Fruit fly (Drosophila melanogaster) whole organism, embryonic: ENCODE results near the gene CG43051.
A peak's percentile ranks its signal among the peaks of the same experiment; 100 is the strongest.

ENCODE experiments used
- Abd-B ChIP-seq: fragments of 200-800 bp; sonication (Bioruptor generic); optimal IDR thresholded peaks from 2 replicates; lab custom pipeline; 2018; ENCODE audit warnings: missing biosample characterization, mild to moderate bottlenecking, missing genetic modification characterization, moderate library complexity
- Aef1 ChIP-seq: fragments of 200-800 bp; sonication (Bioruptor generic); IDR thresholded peaks from 3 replicates; pipeline ENCODE4 v1.3.6; 2022; ENCODE audit warnings: missing biosample characterization, missing genetic modification characterization
- BEAF-32 ChIP-seq: fragments of 200-800 bp; sonication (Bioruptor generic); optimal IDR thresholded peaks from 3 replicates; lab custom pipeline; 2017; ENCODE audit warnings: missing biosample characterization, missing genetic modification characterization, mild to moderate bottlenecking, moderate library complexity, missing genetic modification reagents
- CG10147 ChIP-seq: fragments of 200-800 bp; sonication (Bioruptor generic); optimal IDR thresholded peaks from 2 replicates; lab custom pipeline; 2019; ENCODE audit warnings: missing biosample characterization, mild to moderate bottlenecking, missing genetic modification characterization, moderate library complexity
- CG10267 ChIP-seq: fragments of 200-800 bp; sonication (Bioruptor generic); optimal IDR thresholded peaks from 2 replicates; lab custom pipeline; 2018; ENCODE audit warnings: missing biosample characterization, mild to moderate bottlenecking, missing genetic modification characterization, moderate library complexity
- CG11085 ChIP-seq: fragments of 200-800 bp; sonication (Bioruptor generic); IDR thresholded peaks from 2 replicates; pipeline ENCODE4 v1.3.6; 2022; ENCODE audit warnings: missing biosample characterization, missing genetic modification characterization
- CG11247 ChIP-seq: fragments of 200-800 bp; sonication (Bioruptor generic); IDR thresholded peaks from 2 replicates; pipeline ENCODE4 v1.3.6; 2022; ENCODE audit warnings: missing biosample characterization, missing genetic modification characterization
- CG13624 ChIP-seq: fragments of 200-800 bp; sonication (Bioruptor generic); optimal IDR thresholded peaks from 2 replicates; lab custom pipeline; 2016; ENCODE audit warnings: missing biosample characterization, missing genetic modification characterization
- CG1647 ChIP-seq: fragments of 200-800 bp; sonication (Bioruptor generic); optimal IDR thresholded peaks from 3 replicates; lab custom pipeline; 2016; ENCODE audit warnings: missing biosample characterization, missing genetic modification characterization
- CG31365 ChIP-seq: fragments of 200-800 bp; sonication (Bioruptor generic); optimal IDR thresholded peaks from 2 replicates; lab custom pipeline; 2018; ENCODE audit warnings: missing biosample characterization, mild to moderate bottlenecking, missing genetic modification characterization
- CG33213 ChIP-seq: fragments of 200-800 bp; sonication (Bioruptor generic); optimal IDR thresholded peaks from 3 replicates; lab custom pipeline; 2016; ENCODE audit warnings: missing biosample characterization, missing genetic modification characterization
- CG43689 ChIP-seq: fragments of 200-800 bp; sonication (Bioruptor generic); IDR thresholded peaks from 2 replicates; pipeline ENCODE4 v1.3.6; 2022; ENCODE audit warnings: missing biosample characterization, missing genetic modification characterization
- CG4404 ChIP-seq: fragments of 200-800 bp; sonication (Bioruptor generic); IDR thresholded peaks from 2 replicates; pipeline ENCODE4 v1.3.6; 2022; ENCODE audit warnings: missing biosample characterization, missing genetic modification characterization
- CG4854 ChIP-seq: fragments of 200-800 bp; sonication (Bioruptor generic); optimal IDR thresholded peaks from 2 replicates; lab custom pipeline; 2016; ENCODE audit warnings: missing biosample characterization, missing genetic modification characterization, inconsistent platforms
- CG6854 ChIP-seq: fragments of 200-800 bp; sonication (Bioruptor generic); optimal IDR thresholded peaks from 3 replicates; lab custom pipeline; 2017; ENCODE audit warnings: missing biosample characterization, mild to moderate bottlenecking, missing genetic modification characterization
- CG8290 ChIP-seq, 3 experiments: fragments of 200-800 bp; sonication (Bioruptor generic); optimal IDR thresholded peaks; 2 replicates each; lab custom pipeline; 2016 to 2019; ENCODE audit warnings: missing biosample characterization in 3 of 3, missing genetic modification characterization in 3 of 3, mild to moderate bottlenecking in 2 of 3, moderate library complexity in 1 of 3
- Dip2 ChIP-seq: fragments of 200-800 bp; sonication (Bioruptor generic); IDR thresholded peaks from 2 replicates; pipeline ENCODE4 v1.3.6; 2022; ENCODE audit warnings: missing biosample characterization, missing genetic modification characterization
- Doc2 ChIP-seq: fragments of 200-800 bp; sonication (Bioruptor generic); IDR thresholded peaks from 2 replicates; pipeline ENCODE4 v1.3.6; 2022; ENCODE audit warnings: missing biosample characterization, missing genetic modification characterization
- Fer3 ChIP-seq: fragments of 200-800 bp; sonication (Bioruptor generic); optimal IDR thresholded peaks from 2 replicates; lab custom pipeline; 2018; ENCODE audit warnings: missing biosample characterization, mild to moderate bottlenecking, missing genetic modification characterization, moderate library complexity
- HLHmδ ChIP-seq: fragments of 200-800 bp; sonication (Bioruptor generic); optimal IDR thresholded peaks from 2 replicates; lab custom pipeline; 2018; ENCODE audit warnings: missing biosample characterization, mild to moderate bottlenecking, missing genetic modification characterization, moderate library complexity
- Hr39 ChIP-seq: fragments of >200 bp; optimal IDR thresholded peaks from 2 replicates; lab custom pipeline; 2017
- Meics ChIP-seq: fragments of 200-800 bp; sonication (Bioruptor generic); optimal IDR thresholded peaks from 2 replicates; lab custom pipeline; 2017; ENCODE audit warnings: missing biosample characterization, mild to moderate bottlenecking, missing genetic modification characterization
- Myb ChIP-seq: fragments of 200-800 bp; sonication (Bioruptor generic); optimal IDR thresholded peaks from 2 replicates; lab custom pipeline; 2016; ENCODE audit warnings: missing biosample characterization, missing genetic modification characterization
- NC2β ChIP-seq: fragments of 200-800 bp; sonication (Bioruptor generic); optimal IDR thresholded peaks from 2 replicates; lab custom pipeline; 2016; ENCODE audit warnings: missing biosample characterization, missing genetic modification characterization
- Pdp1 ChIP-seq, 2 experiments: fragments of 200-800 bp; sonication (Bioruptor generic); optimal IDR thresholded peaks; 3 replicates each; lab custom pipeline; 2016; ENCODE audit warnings: missing biosample characterization in 2 of 2, missing genetic modification characterization in 2 of 2, mild to moderate bottlenecking in 1 of 2, moderate library complexity in 1 of 2
- Rfx ChIP-seq: fragments of 200-800 bp; sonication (Bioruptor generic); IDR thresholded peaks from 2 replicates; pipeline ENCODE4 v1.3.6; 2022; ENCODE audit warnings: missing biosample characterization, missing genetic modification characterization
- TFAM ChIP-seq: fragments of 200-800 bp; sonication (Bioruptor generic); optimal IDR thresholded peaks from 2 replicates; lab custom pipeline; 2017; ENCODE audit warnings: missing biosample characterization, missing genetic modification characterization, inconsistent platforms
- Taf1 ChIP-seq: fragments of 200-800 bp; sonication (Bioruptor generic); IDR thresholded peaks from 2 replicates; pipeline ENCODE4 v1.3.6; 2022; ENCODE audit warnings: missing biosample characterization, missing genetic modification characterization
- ap ChIP-seq: fragments of 200-800 bp; sonication (Bioruptor generic); IDR thresholded peaks from 2 replicates; pipeline ENCODE4 v1.3.6; 2022; ENCODE audit warnings: missing biosample characterization, missing genetic modification characterization
- bowl ChIP-seq: fragments of 200-800 bp; sonication (Bioruptor generic); IDR thresholded peaks from 2 replicates; pipeline ENCODE4 v1.3.6; 2022; ENCODE audit warnings: missing biosample characterization, missing genetic modification characterization
- fd102C ChIP-seq: fragments of 200-800 bp; sonication (Bioruptor generic); optimal IDR thresholded peaks from 2 replicates; lab custom pipeline; 2018; ENCODE audit warnings: missing biosample characterization, mild to moderate bottlenecking, missing genetic modification characterization, moderate library complexity
- gt ChIP-seq: fragments of 200-800 bp; sonication (Bioruptor generic); IDR thresholded peaks from 2 replicates; pipeline ENCODE4 v1.3.6; 2022; ENCODE audit warnings: missing biosample characterization, missing genetic modification characterization
- h ChIP-seq: fragments of >200 bp; optimal IDR thresholded peaks from 2 replicates; lab custom pipeline; 2017
- her ChIP-seq: fragments of 200-800 bp; sonication (Bioruptor generic); optimal IDR thresholded peaks from 2 replicates; lab custom pipeline; 2016; ENCODE audit warnings: missing biosample characterization, missing genetic modification characterization
- hth ChIP-seq: fragments of >200 bp; optimal IDR thresholded peaks from 2 replicates; lab custom pipeline; 2017; ENCODE audit warnings: inconsistent platforms
- ind ChIP-seq: fragments of 200-800 bp; sonication (Bioruptor generic); optimal IDR thresholded peaks from 3 replicates; lab custom pipeline; 2016; ENCODE audit warnings: missing biosample characterization, missing genetic modification characterization
- p53 ChIP-seq: fragments of 200-800 bp; sonication (Bioruptor generic); optimal IDR thresholded peaks from 2 replicates; lab custom pipeline; 2016; ENCODE audit warnings: missing biosample characterization, missing genetic modification characterization
- pan ChIP-seq, 4 experiments: fragments of >200 bp in 3 of 4; fragments of 200-800 bp in 1 of 4; sonication (Bioruptor generic) in 1 of 4; optimal IDR thresholded peaks in 3 of 4; IDR thresholded peaks in 1 of 4; 2 replicates each; pipeline versions ENCODE4 v1.3.6 to Lab custom; 2017 to 2022; ENCODE audit warnings: missing biosample characterization in 2 of 4, missing genetic modification characterization in 2 of 4, mixed read lengths in 1 of 4
- pho ChIP-seq: fragments of 200-800 bp; sonication (Bioruptor generic); optimal IDR thresholded peaks from 2 replicates; lab custom pipeline; 2016; ENCODE audit warnings: missing biosample characterization, missing genetic modification characterization
- ranshi ChIP-seq: fragments of 200-800 bp; sonication (Bioruptor generic); IDR thresholded peaks from 2 replicates; pipeline ENCODE4 v1.3.6; 2022; ENCODE audit warnings: missing biosample characterization, missing genetic modification characterization
- repo ChIP-seq: fragments of 200-800 bp; sonication (Bioruptor generic); optimal IDR thresholded peaks from 2 replicates; lab custom pipeline; 2016; ENCODE audit warnings: missing biosample characterization, missing genetic modification characterization
- sd ChIP-seq: fragments of 200-800 bp; sonication (Bioruptor generic); optimal IDR thresholded peaks from 3 replicates; lab custom pipeline; 2018; ENCODE audit warnings: missing biosample characterization, mild to moderate bottlenecking, missing genetic modification characterization, moderate library complexity
- sens-2 ChIP-seq: fragments of 200-800 bp; sonication (Bioruptor generic); IDR thresholded peaks from 2 replicates; pipeline ENCODE4 v1.3.6; 2022; ENCODE audit warnings: missing biosample characterization, missing genetic modification characterization
- shn ChIP-seq: fragments of 200-800 bp; sonication (Bioruptor generic); optimal IDR thresholded peaks from 3 replicates; lab custom pipeline; 2016; ENCODE audit warnings: missing biosample characterization, missing genetic modification characterization
- slp2 ChIP-seq: fragments of 200-800 bp; sonication (Bioruptor generic); optimal IDR thresholded peaks from 2 replicates; lab custom pipeline; 2016; ENCODE audit warnings: missing biosample characterization, missing genetic modification characterization
- tio ChIP-seq: fragments of 200-800 bp; sonication (Bioruptor generic); optimal IDR thresholded peaks from 2 replicates; lab custom pipeline; 2017; ENCODE audit warnings: missing biosample characterization, missing genetic modification characterization, inconsistent platforms
- toy ChIP-seq: fragments of 200-800 bp; sonication (Bioruptor generic); IDR thresholded peaks from 2 replicates; pipeline ENCODE4 v1.3.6; 2022; ENCODE audit warnings: missing biosample characterization, missing genetic modification characterization
- twi ChIP-seq: fragments of 200-800 bp; optimal IDR thresholded peaks from 2 replicates; lab custom pipeline; 2019; ENCODE audit warnings: missing biosample characterization, mild to moderate bottlenecking, missing genetic modification characterization, moderate library complexity
- zen2 ChIP-seq: fragments of 200-800 bp; sonication (Bioruptor generic); IDR thresholded peaks from 3 replicates; pipeline ENCODE4 v1.3.6; 2022; ENCODE audit warnings: missing biosample characterization, missing genetic modification characterization; ENCODE audit not compliant: partially characterized antibody

Gene CG43051

DNA sequence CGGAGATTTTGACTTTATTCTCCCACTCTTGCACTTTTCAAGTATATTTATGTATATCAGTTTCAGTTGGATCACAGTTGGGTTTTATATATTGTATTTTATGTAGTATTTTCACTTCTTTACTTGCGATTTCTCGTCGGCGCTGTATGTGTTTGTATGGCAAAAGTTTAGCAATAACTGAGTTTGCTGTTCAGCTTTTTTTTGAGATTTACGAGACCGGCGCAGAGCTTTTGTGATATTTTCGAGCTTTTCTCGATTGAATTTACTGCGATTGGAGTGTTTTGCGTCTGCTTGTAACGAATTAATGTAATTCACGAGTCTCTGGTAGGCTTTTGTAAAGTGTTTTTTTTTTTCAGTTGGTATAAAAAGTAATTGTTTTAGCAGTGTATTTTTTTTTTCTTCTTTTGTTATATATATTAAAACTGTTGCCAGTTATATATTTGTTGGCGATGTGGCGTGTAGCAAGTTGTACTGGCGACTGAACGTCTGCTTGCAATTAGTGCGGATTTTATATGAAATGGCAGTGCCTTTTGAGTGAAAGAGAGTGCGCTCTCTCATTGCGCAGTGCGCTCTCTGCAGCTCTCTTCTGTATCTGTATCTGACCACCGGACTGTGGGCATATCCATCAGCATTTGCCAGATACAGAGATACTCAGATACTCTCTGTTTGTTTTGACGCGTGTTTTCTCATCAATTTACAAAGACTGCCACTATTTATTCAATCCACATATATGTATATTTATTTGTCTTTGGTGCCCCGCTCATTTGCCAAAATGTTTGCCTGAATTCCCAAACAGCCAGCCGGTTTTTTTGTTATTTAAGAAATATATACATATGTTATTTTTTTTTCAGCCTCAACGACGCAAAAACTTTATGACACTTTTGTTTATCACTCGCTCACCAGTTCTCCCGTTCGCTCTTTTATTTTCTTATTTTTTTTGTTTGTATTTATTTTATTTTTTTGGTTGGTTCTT, 46.7 kb upstream of the CG43051 start (continued):
- peak; percentile 72 for TF ChIP-seq twi (tag; lab: Kevin White, UChicago)
- peak; percentile 74 for TF ChIP-seq Fer3 (tag; lab: Kevin White, UChicago)
- peak; percentile 83 for TF ChIP-seq Meics
- no peak for TF ChIP-seq CG8290 (GFP tag; optimal IDR thresholded peaks at IDR 0.05; lab: Kevin White, UChicago)
- peak; percentile 56 to 88 for TF ChIP-seq CG8290 (tag; optimal IDR thresholded peaks at IDR 0.05; lab: Kevin White, UChicago)
- TF ChIP-seq p53, result no peak
- no peak for TF ChIP-seq CG4404
- TF ChIP-seq ind (GFP tag; lab: Kevin White, UChicago), result no peak
- TF ChIP-seq CG13624 (GFP tag; lab: Kevin White, UChicago), result peak; percentile 86
- no peak for TF ChIP-seq TFAM (GFP tag; lab: Kevin White, UChicago)
- no peak for TF ChIP-seq Taf1 (GFP tag; lab: Robert Waterston, UW)
- TF ChIP-seq ranshi, result peak; percentile 46; the same call in 1 of the 2 replicates
- TF ChIP-seq CG1647 (GFP tag; lab: Kevin White, UChicago), result no peak
- no peak for TF ChIP-seq pan (optimal IDR thresholded peaks at IDR 0.05; lab: Kevin White, UChicago)
- TF ChIP-seq pan (GFP tag; optimal IDR thresholded peaks at IDR 0.05 in 1 of 2, IDR thresholded peaks at IDR 0.05 in 1 of 2), result peak in 1 of 2 experiments; percentile 49
- no peak for TF ChIP-seq h (lab: Kevin White, UChicago)
- TF ChIP-seq sd (tag; lab: Kevin White, UChicago), result peak; percentile 95
- peak; percentile 83 for TF ChIP-seq CG6854
- no peak for TF ChIP-seq hth (lab: Kevin White, UChicago)
- TF ChIP-seq CG43689, result no peak
- TF ChIP-seq HLHmδ (GFP tag; lab: Kevin White, UChicago), result peak; percentile 58
- TF ChIP-seq repo (GFP tag; lab: Kevin White, UChicago), result no peak
- TF ChIP-seq CG4854 (GFP tag; lab: Kevin White, UChicago), result no peak
- TF ChIP-seq Pdp1 (GFP tag; optimal IDR thresholded peaks at IDR 0.05; lab: Kevin White, UChicago), result peak in 1 of 2 experiments; percentile 39
- peak; percentile 59 for TF ChIP-seq NC2β (GFP tag; lab: Kevin White, UChicago)
- no peak for TF ChIP-seq CG10267
- TF ChIP-seq zen2 (GFP tag; lab: Robert Waterston, UW), result peak; percentile 60; the same call in 1 of the 3 replicates
- TF ChIP-seq Rfx (GFP tag; lab: Robert Waterston, UW), result peak; percentile 62; the same call in 1 of the 2 replicates
- TF ChIP-seq gt (GFP tag; lab: Robert Waterston, UW), result no peak
- 0 out of 2 replicates have a peak, but pooled peaks have one; percentile 6 for TF ChIP-seq toy (GFP tag; lab: Robert Waterston, UW)
- no peak for TF ChIP-seq BEAF-32
- TF ChIP-seq Hr39, result no peak
- TF ChIP-seq shn (GFP tag; lab: Kevin White, UChicago), result peak; percentile 34
- peak; percentile 15; the same call in 1 of the 2 replicates for TF ChIP-seq CG11247 (GFP tag; lab: Robert Waterston, UW)
- no peak for TF ChIP-seq Dip2 (GFP tag; lab: Robert Waterston, UW)
- peak; percentile 3 for TF ChIP-seq her (GFP tag; lab: Kevin White, UChicago)
- TF ChIP-seq Aef1 (GFP tag; lab: Robert Waterston, UW), result no peak
- TF ChIP-seq Doc2 (GFP tag; lab: Robert Waterston, UW), result no peak
- no peak for TF ChIP-seq Abd-B (GFP tag; lab: Kevin White, UChicago)
- TF ChIP-seq fd102C, result peak; percentile 72
- TF ChIP-seq pho (GFP tag; lab: Kevin White, UChicago), result peak; percentile 35
- TF ChIP-seq CG10147 (GFP tag; lab: Kevin White, UChicago), result peak; percentile 69
- TF ChIP-seq ap (GFP tag; lab: Robert Waterston, UW), result no peak
- peak; percentile 66 for TF ChIP-seq CG31365 (tag; lab: Kevin White, UChicago)
- no peak for TF ChIP-seq CG33213 (GFP tag; lab: Kevin White, UChicago)
- no peak for TF ChIP-seq CG11085
- no peak for TF ChIP-seq slp2 (GFP tag; lab: Kevin White, UChicago)
- TF ChIP-seq tio (GFP tag; lab: Kevin White, UChicago), result no peak
- no peak for TF ChIP-seq Myb (GFP tag; lab: Kevin White, UChicago)
- TF ChIP-seq sens-2 (GFP tag; lab: Robert Waterston, UW), result no peak
- peak; percentile 64; the same call in 1 of the 2 replicates for TF ChIP-seq bowl (GFP tag; lab: Robert Waterston, UW)
